Worm (Caenorhabditis elegans) whole organism, midembryonic: ENCODE measurements around the gene T19B10.12.

Source experiments
- T22C8.4 ChIP-seq: fragments of 200-800 bp; sonication (Bioruptor generic); IDR thresholded peaks from 2 replicates; pipeline ENCODE4 v1.3.6; 2022; ENCODE audit warnings: missing genetic modification characterization, missing compliant biosample characterization
- cog-1 ChIP-seq: sonication (generic microtip); optimal IDR thresholded peaks from 2 replicates; lab custom pipeline; 2016; ENCODE audit warnings: missing genetic modification characterization, missing compliant biosample characterization
- flt-1 ChIP-seq: fragments of 200-800 bp; sonication (Bioruptor generic); IDR thresholded peaks from 2 replicates; pipeline ENCODE4 v1.3.6; 2022; ENCODE audit warnings: missing genetic modification characterization, missing compliant biosample characterization
- klf-2 ChIP-seq: fragments of 200-800 bp; sonication (Bioruptor generic); conservative IDR thresholded peaks from 2 replicates; pipeline ENCODE4 v1.3.6; 2022; ENCODE audit warnings: missing genetic modification reagents, missing genetic modification characterization, missing compliant biosample characterization
- med-1 ChIP-seq: sonication (generic microtip); optimal IDR thresholded peaks from 2 replicates; lab custom pipeline; 2017; ENCODE audit warnings: missing genetic modification characterization, mild to moderate bottlenecking, missing compliant biosample characterization, antibody characterized with exemption, missing genetic modification reagents; ENCODE audit not compliant: insufficient read depth
- ref-1 ChIP-seq: fragments of 200-800 bp; sonication (Bioruptor generic); conservative IDR thresholded peaks from 2 replicates; pipeline ENCODE4 v1.3.6; 2022; ENCODE audit warnings: missing genetic modification reagents, missing genetic modification characterization, missing compliant biosample characterization
- tab-1 ChIP-seq: fragments of 200-800 bp; sonication (Bioruptor generic); IDR thresholded peaks from 2 replicates; pipeline ENCODE4 v1.3.6; 2022; ENCODE audit warnings: missing genetic modification characterization, missing compliant biosample characterization
- ztf-29 ChIP-seq: fragments of 200-800 bp; sonication (Bioruptor generic); IDR thresholded peaks from 2 replicates; pipeline ENCODE4 v1.3.6; 2022; ENCODE audit warnings: missing genetic modification reagents, missing genetic modification characterization, missing compliant biosample characterization

- no peak for TF ChIP-seq klf-2 (GFP tag; lab: Robert Waterston, UW)
- TF ChIP-seq flt-1 (GFP tag; lab: Robert Waterston, UW): no peak
- TF ChIP-seq ztf-29 (GFP tag; lab: Robert Waterston, UW): no peak
- TF ChIP-seq ref-1 (GFP tag; lab: Robert Waterston, UW): no peak
- TF ChIP-seq med-1 (GFP tag; lab: Kevin White, UChicago): no peak
- no peak for TF ChIP-seq T22C8.4 (GFP tag; lab: Robert Waterston, UW)
- no peak for TF ChIP-seq cog-1 (tag; lab: Kevin White, UChicago)
- TF ChIP-seq tab-1 (GFP tag; lab: Robert Waterston, UW): no peak
These were observed 15.0 kb upstream of the T19B10.12 start for ce11 chrV:11235876-11236275.
